Fruit fly (Drosophila melanogaster) S2 (cell line): ENCODE data around the gene Inx3.

ENCODE experiments used
- CG8478 ChIP-seq: fragments of >200 bp; optimal IDR thresholded peaks from 2 replicates; lab custom pipeline; 2018
- CTCF ChIP-seq, 2 experiments: fragments of >200 bp; optimal IDR thresholded peaks; 2 replicates each; lab custom pipeline; 2018

- TF ChIP-seq CTCF (optimal IDR thresholded peaks at IDR 0.05; lab: Kevin White, UChicago) (no peak), CG8478 (lab: Kevin White, UChicago) (no peak)
Measured at dm6 chr3R:28830746-28831145, 28.6 kb downstream of the Inx3 start.
